Fruit fly (Drosophila melanogaster) whole organism, embryonic: Measurements from ENCODE around the gene CG17841.

Experiments
- CG1024 ChIP-seq: fragments of 200-800 bp; sonication (Bioruptor generic); IDR thresholded peaks from 2 replicates; pipeline ENCODE4 v1.3.6; 2022; ENCODE audit warnings: missing biosample characterization, missing genetic modification characterization
- CG1529 ChIP-seq: fragments of 200-800 bp; sonication (Bioruptor generic); optimal IDR thresholded peaks from 3 replicates; lab custom pipeline; 2018; ENCODE audit warnings: missing biosample characterization, missing genetic modification characterization
- Elba2 ChIP-seq: fragments of 200-800 bp; sonication (Bioruptor generic); optimal IDR thresholded peaks from 3 replicates; lab custom pipeline; 2016; ENCODE audit warnings: missing biosample characterization, missing genetic modification characterization
- Hey ChIP-seq: fragments of 200-800 bp; sonication (Bioruptor generic); optimal IDR thresholded peaks from 3 replicates; lab custom pipeline; 2018; ENCODE audit warnings: missing biosample characterization, mild to moderate bottlenecking, missing genetic modification characterization
- gce ChIP-seq: fragments of 200-800 bp; sonication (Bioruptor generic); IDR thresholded peaks from 3 replicates; pipeline ENCODE4 v1.3.6; 2022; ENCODE audit warnings: missing biosample characterization, missing genetic modification characterization
- sd ChIP-seq: fragments of 200-800 bp; sonication (Bioruptor generic); optimal IDR thresholded peaks from 3 replicates; lab custom pipeline; 2018; ENCODE audit warnings: missing biosample characterization, mild to moderate bottlenecking, missing genetic modification characterization, moderate library complexity
- trem ChIP-seq: fragments of 200-800 bp; optimal IDR thresholded peaks from 3 replicates; lab custom pipeline; 2019; ENCODE audit warnings: missing biosample characterization, mild to moderate bottlenecking, missing genetic modification characterization, moderate library complexity

DNA sequence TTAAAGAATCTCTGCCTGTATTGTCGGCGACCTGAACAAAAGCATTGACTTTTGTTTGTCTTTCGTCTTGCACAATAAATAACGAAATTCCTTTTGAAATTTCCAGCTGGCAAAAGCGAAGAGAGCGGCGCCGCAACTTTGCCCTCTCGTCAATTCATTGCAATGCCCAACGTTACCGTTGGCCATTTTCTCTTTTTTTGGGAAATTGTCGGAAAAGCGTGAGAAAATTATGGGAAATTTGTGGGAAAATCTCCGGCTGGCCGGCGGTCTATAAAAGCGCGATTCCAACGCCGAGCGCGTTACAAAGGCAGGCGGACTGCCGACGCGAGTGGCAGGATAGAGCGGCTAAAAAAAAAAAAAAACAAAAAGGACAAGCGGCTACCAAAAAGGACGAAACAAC, 34.5 kb upstream of the CG17841 start, which contains the start of gene CG43740:
- no peak for TF ChIP-seq CG1024
- TF ChIP-seq CG1529 (GFP tag; lab: Kevin White, UChicago), result no peak
- TF ChIP-seq Hey (tag; lab: Kevin White, UChicago), result no peak
- no peak for TF ChIP-seq Elba2
- peak; percentile 58 for TF ChIP-seq sd
- TF ChIP-seq trem (tag; lab: Kevin White, UChicago), result no peak
- no peak for TF ChIP-seq gce
